Worm (Caenorhabditis elegans) whole organism, L1 larva: ENCODE measurements around the gene C17E7.12.

Source experiments
- F16B12.6 ChIP-seq: fragments of 150-350 bp; optimal IDR thresholded peaks from 2 replicates; lab custom pipeline; 2014; ENCODE audit warnings: missing biosample characterization, missing genetic modification characterization
- aha-1 ChIP-seq: fragments of 150-350 bp; optimal IDR thresholded peaks from 2 replicates; lab custom pipeline; 2014; ENCODE audit warnings: missing biosample characterization, missing genetic modification characterization
- alr-1 ChIP-seq: fragments of 200-800 bp; sonication (Bioruptor generic); optimal IDR thresholded peaks from 2 replicates; lab custom pipeline; 2018; ENCODE audit warnings: borderline replicate concordance, mild to moderate bottlenecking, missing genetic modification characterization, missing compliant biosample characterization
- aly-2 ChIP-seq: fragments of 150-350 bp; optimal IDR thresholded peaks from 2 replicates; lab custom pipeline; 2014; ENCODE audit warnings: missing biosample characterization, missing genetic modification characterization
- blmp-1 ChIP-seq: fragments of 150-350 bp; optimal IDR thresholded peaks from 2 replicates; lab custom pipeline; 2014; ENCODE audit warnings: missing biosample characterization, missing genetic modification characterization
- ceh-82 ChIP-seq, 3 experiments: fragments of 150-350 bp in 1 of 3; sonication (generic microtip) in 2 of 3; optimal IDR thresholded peaks; 2 replicates each; lab custom pipeline; 2014 to 2017; ENCODE audit warnings: missing biosample characterization in 3 of 3, missing genetic modification characterization in 3 of 3
- ces-1 ChIP-seq: fragments of 150-350 bp; optimal IDR thresholded peaks from 2 replicates; lab custom pipeline; 2014; ENCODE audit warnings: missing biosample characterization, missing genetic modification reagents, missing genetic modification characterization
- efl-3 ChIP-seq: fragments of 200-800 bp; sonication (Bioruptor generic); optimal IDR thresholded peaks from 2 replicates; lab custom pipeline; 2018; ENCODE audit warnings: mild to moderate bottlenecking, missing genetic modification characterization, missing compliant biosample characterization
- egl-27 ChIP-seq, 2 experiments: fragments of 150-350 bp in 1 of 2; sonication (generic microtip); optimal IDR thresholded peaks; 3 replicates each; lab custom pipeline; 2017 to 2018; ENCODE audit warnings: missing biosample characterization in 2 of 2, missing genetic modification characterization in 2 of 2, missing genetic modification reagents in 2 of 2
- elt-2 ChIP-seq: sonication (generic microtip); optimal IDR thresholded peaks from 2 replicates; lab custom pipeline; 2016; ENCODE audit warnings: missing genetic modification characterization, mild to moderate bottlenecking, inconsistent platforms, missing compliant biosample characterization, missing genetic modification reagents
- ets-5 ChIP-seq: fragments of 200-800 bp; sonication (Bioruptor generic); IDR thresholded peaks from 2 replicates; pipeline ENCODE4 v1.3.6; 2022; ENCODE audit warnings: missing genetic modification characterization, missing compliant biosample characterization
- fkh-10 ChIP-seq: sonication (generic microtip); optimal IDR thresholded peaks from 2 replicates; lab custom pipeline; 2017; ENCODE audit warnings: missing biosample characterization, missing genetic modification reagents, missing genetic modification characterization
- fkh-4 ChIP-seq: sonication (generic microtip); optimal IDR thresholded peaks from 2 replicates; lab custom pipeline; 2016; ENCODE audit warnings: missing compliant biosample characterization, missing genetic modification characterization, borderline replicate concordance
- fos-1 ChIP-seq: fragments of 150-350 bp; optimal IDR thresholded peaks from 2 replicates; lab custom pipeline; 2014; ENCODE audit warnings: missing biosample characterization, missing genetic modification characterization
- hpl-2 ChIP-seq: fragments of 150-350 bp; optimal IDR thresholded peaks from 2 replicates; lab custom pipeline; 2014; ENCODE audit warnings: missing biosample characterization, missing genetic modification reagents, missing genetic modification characterization
- isw-1 ChIP-seq: fragments of 200-800 bp; sonication (Bioruptor generic); IDR thresholded peaks from 2 replicates; pipeline ENCODE4 v1.3.6; 2022; ENCODE audit warnings: missing genetic modification characterization, missing compliant biosample characterization
- jun-1 ChIP-seq: fragments of 150-350 bp; optimal IDR thresholded peaks from 2 replicates; lab custom pipeline; 2014; ENCODE audit warnings: missing biosample characterization, missing genetic modification reagents, missing genetic modification characterization
- lin-35 ChIP-seq, 2 experiments: fragments of 150-350 bp; optimal IDR thresholded peaks; 2 replicates each; lab custom pipeline; 2014; ENCODE audit warnings: missing biosample characterization in 2 of 2, missing genetic modification characterization in 2 of 2, missing genetic modification reagents in 2 of 2
- lsy-2 ChIP-seq, 2 experiments: fragments of 150-350 bp; optimal IDR thresholded peaks; 2 replicates each; lab custom pipeline; 2014; ENCODE audit warnings: missing biosample characterization in 2 of 2, missing genetic modification characterization in 2 of 2
- mab-9 ChIP-seq: fragments of 200-800 bp; sonication (Bioruptor generic); IDR thresholded peaks from 2 replicates; pipeline ENCODE4 v1.3.6; 2022; ENCODE audit warnings: missing genetic modification reagents, missing genetic modification characterization, missing compliant biosample characterization
- nhr-12 ChIP-seq: sonication (generic microtip); optimal IDR thresholded peaks from 2 replicates; lab custom pipeline; 2017; ENCODE audit warnings: missing biosample characterization, missing genetic modification characterization
- nhr-19 ChIP-seq: fragments of 200-800 bp; sonication (Bioruptor generic); conservative IDR thresholded peaks from 2 replicates; pipeline ENCODE4 v1.3.6; 2022; ENCODE audit warnings: missing genetic modification characterization, missing compliant biosample characterization
- nhr-20 ChIP-seq: sonication (generic microtip); optimal IDR thresholded peaks from 2 replicates; lab custom pipeline; 2016; ENCODE audit warnings: mild to moderate bottlenecking, missing genetic modification characterization, missing compliant biosample characterization
- nhr-237 ChIP-seq: fragments of 150-350 bp; optimal IDR thresholded peaks from 2 replicates; lab custom pipeline; 2014; ENCODE audit warnings: missing biosample characterization, missing genetic modification characterization
- nhr-76 ChIP-seq: sonication (generic microtip); optimal IDR thresholded peaks from 2 replicates; lab custom pipeline; 2017; ENCODE audit warnings: missing biosample characterization, missing genetic modification characterization
- nhr-84 ChIP-seq: sonication (generic microtip); optimal IDR thresholded peaks from 2 replicates; lab custom pipeline; 2017; ENCODE audit warnings: missing biosample characterization, missing genetic modification characterization
- pag-3 ChIP-seq: sonication (generic microtip); optimal IDR thresholded peaks from 2 replicates; lab custom pipeline; 2017; ENCODE audit warnings: missing genetic modification characterization, mild to moderate bottlenecking, missing compliant biosample characterization, antibody characterized with exemption, borderline replicate concordance; ENCODE audit not compliant: insufficient read depth
- pax-3 ChIP-seq: fragments of 200-800 bp; sonication (Bioruptor generic); optimal IDR thresholded peaks from 2 replicates; lab custom pipeline; 2018; ENCODE audit warnings: mild to moderate bottlenecking, missing genetic modification characterization, moderate library complexity, missing compliant biosample characterization
- skn-1 ChIP-seq: fragments of 150-350 bp; optimal IDR thresholded peaks from 2 replicates; lab custom pipeline; 2014; ENCODE audit warnings: missing biosample characterization, missing genetic modification characterization
- snu-23 ChIP-seq: sonication (generic microtip); optimal IDR thresholded peaks from 2 replicates; lab custom pipeline; 2016; ENCODE audit warnings: missing genetic modification characterization, missing compliant biosample characterization
- swsn-7 ChIP-seq: sonication (generic microtip); optimal IDR thresholded peaks from 2 replicates; lab custom pipeline; 2016; ENCODE audit warnings: missing genetic modification characterization, missing compliant biosample characterization
- tbx-2 ChIP-seq: sonication (generic microtip); optimal IDR thresholded peaks from 2 replicates; lab custom pipeline; 2016; ENCODE audit warnings: missing genetic modification characterization, missing compliant biosample characterization
- unc-62 ChIP-seq: fragments of 150-350 bp; optimal IDR thresholded peaks from 2 replicates; lab custom pipeline; 2014; ENCODE audit warnings: missing biosample characterization, missing genetic modification reagents, missing genetic modification characterization
- unc-86 ChIP-seq: sonication (generic microtip); optimal IDR thresholded peaks from 2 replicates; lab custom pipeline; 2016; ENCODE audit warnings: missing genetic modification characterization, missing compliant biosample characterization
- vab-15 ChIP-seq: sonication (generic microtip); optimal IDR thresholded peaks from 2 replicates; lab custom pipeline; 2017; ENCODE audit warnings: missing genotype, mild to moderate bottlenecking, missing genetic modification characterization, missing compliant biosample characterization
- xbp-1 ChIP-seq: sonication (generic microtip); optimal IDR thresholded peaks from 2 replicates; lab custom pipeline; 2016; ENCODE audit warnings: missing genetic modification characterization, missing compliant biosample characterization
- ztf-11 ChIP-seq, 2 experiments: sonication (generic microtip); optimal IDR thresholded peaks; 2 replicates each; lab custom pipeline; 2016 to 2017; ENCODE audit warnings: missing genetic modification characterization in 2 of 2, missing biosample characterization in 1 of 2, missing compliant biosample characterization in 1 of 2
- ztf-4 ChIP-seq: fragments of 150-350 bp; optimal IDR thresholded peaks from 2 replicates; lab custom pipeline; 2014; ENCODE audit warnings: missing biosample characterization, missing genetic modification characterization

The C17E7.12 gene

ce11 chrV:3891919-3892318, at the start of gene C17E7.12:
TSS of gene C17E7.12 (minus strand) at chrV:3892019.
- TF ChIP-seq fkh-10 (GFP tag; lab: Kevin White, UChicago): no peak
- TF ChIP-seq, all 84 proteins: peak for 0

- TF ChIP-seq jun-1 (no peak), ztf-11 (tag; optimal IDR thresholded peaks at IDR 0.05; lab: Kevin White, UChicago) (no peak), unc-62 (GFP tag; lab: Kevin White, UChicago) (no peak), tbx-2 (tag; lab: Kevin White, UChicago) (no peak), egl-27 (tag; optimal IDR thresholded peaks at IDR 0.05; lab: Kevin White, UChicago) (no peak), nhr-76 (tag; lab: Kevin White, UChicago) (no peak), pax-3 (tag; lab: Kevin White, UChicago) (no peak), efl-3 (GFP tag; lab: Kevin White, UChicago) (no peak), nhr-19 (GFP tag; lab: Robert Waterston, UW) (no peak), vab-15 (no peak), mab-9 (no peak), swsn-7 (no peak), ets-5 (no peak), nhr-84 (tag; lab: Kevin White, UChicago) (no peak), skn-1 (tag; lab: Kevin White, UChicago) (no peak)
Observed at ce11 chrV:3938789-3939188, 47.0 kb upstream of the C17E7.12 start, which contains the start of gene cyp-35B1. TSS of gene cyp-35B1 (plus strand) at chrV:3939032.

DNA sequence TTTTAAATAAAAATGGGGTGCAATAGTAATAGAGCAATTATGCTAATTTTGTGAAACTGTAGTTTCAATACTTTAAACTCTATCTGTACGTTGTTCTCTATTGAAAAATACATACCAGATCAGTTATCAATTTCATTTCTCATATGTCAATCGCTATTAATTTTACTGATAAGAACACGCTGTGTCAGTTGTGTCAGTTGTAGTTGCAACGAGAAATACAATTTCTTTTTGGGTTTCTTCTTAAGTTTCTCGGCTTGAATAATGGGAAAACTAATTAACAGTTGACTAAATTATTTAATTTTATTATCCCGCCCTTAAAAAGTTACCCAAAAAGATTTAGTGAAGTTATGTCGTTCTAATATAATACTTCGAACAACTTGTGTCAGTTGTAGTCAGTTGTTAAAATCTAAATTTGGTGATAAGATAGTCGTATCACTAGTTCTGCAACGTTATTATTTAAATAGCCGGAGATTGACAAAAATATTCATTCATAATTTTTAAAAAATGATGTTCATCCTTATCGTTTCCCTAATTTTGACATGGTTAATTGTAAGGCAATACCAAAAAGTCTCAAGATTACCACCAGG, 44.2 kb upstream of the C17E7.12 start, which contains the start of gene cyp-35A5:
Gene cyp-35A5, plus strand, starts transcription at position 435 of the 587 bp plus-strand sequence.
- no peak for TF ChIP-seq unc-62 (GFP tag; lab: Kevin White, UChicago)
- no peak for TF ChIP-seq aly-2
- no peak for TF ChIP-seq F16B12.6 (tag; lab: Kevin White, UChicago)
- TF ChIP-seq blmp-1 (tag; lab: Kevin White, UChicago): no peak
- no peak for TF ChIP-seq hpl-2 (GFP tag; lab: Kevin White, UChicago)
- TF ChIP-seq nhr-237 (tag; lab: Kevin White, UChicago): no peak
- no peak for TF ChIP-seq aha-1 (tag; lab: Kevin White, UChicago)
- TF ChIP-seq ceh-82 (tag; optimal IDR thresholded peaks at IDR 0.05; lab: Kevin White, UChicago): no peak
- peak; percentile 85 for TF ChIP-seq elt-2 (tag; lab: Kevin White, UChicago)
- no peak for TF ChIP-seq lsy-2 (tag; optimal IDR thresholded peaks at IDR 0.05; lab: Kevin White, UChicago)
- TF ChIP-seq nhr-20 (tag; lab: Kevin White, UChicago): peak; percentile 2
- TF ChIP-seq skn-1 (tag; lab: Kevin White, UChicago): no peak
- TF ChIP-seq nhr-84 (tag; lab: Kevin White, UChicago): no peak
- TF ChIP-seq, all 84 proteins: peak for 2

- no peak for TF ChIP-seq ceh-82 (tag; optimal IDR thresholded peaks at IDR 0.05; lab: Kevin White, UChicago)
- no peak for TF ChIP-seq alr-1 (tag; lab: Kevin White, UChicago)
- no peak for TF ChIP-seq nhr-84 (tag; lab: Kevin White, UChicago)
Observed at ce11 chrV:3931326-3931725, 39.5 kb upstream of the C17E7.12 start, which contains the start of gene srx-63. TSS of gene srx-63 (plus strand) at chrV:3931626.

ce11 chrV:3929099-3929498, 37.3 kb upstream of the C17E7.12 start, which contains the start of gene srx-64:
TSS of gene srx-64 (plus strand) at chrV:3929399.
- no peak for TF ChIP-seq lin-35 (GFP tag; optimal IDR thresholded peaks at IDR 0.05; lab: Kevin White, UChicago)
- no peak for TF ChIP-seq egl-27 (tag; optimal IDR thresholded peaks at IDR 0.05; lab: Kevin White, UChicago)
- TF ChIP-seq swsn-7: no peak
- TF ChIP-seq pag-3: no peak
- no peak for TF ChIP-seq fos-1 (tag; lab: Kevin White, UChicago)
- no peak for TF ChIP-seq snu-23
- no peak for TF ChIP-seq aha-1 (tag; lab: Kevin White, UChicago)
- TF ChIP-seq isw-1 (GFP tag; lab: Robert Waterston, UW): no peak
- TF ChIP-seq nhr-12 (tag; lab: Kevin White, UChicago): no peak
- TF ChIP-seq fkh-4 (tag; lab: Kevin White, UChicago): no peak
- no peak for TF ChIP-seq pax-3 (tag; lab: Kevin White, UChicago)
- TF ChIP-seq xbp-1 (tag; lab: Kevin White, UChicago): no peak
- no peak for TF ChIP-seq ztf-4
- TF ChIP-seq unc-86 (tag; lab: Kevin White, UChicago): no peak
- no peak for TF ChIP-seq ztf-11 (tag; optimal IDR thresholded peaks at IDR 0.05; lab: Kevin White, UChicago)
- no peak for TF ChIP-seq ceh-82 (tag; optimal IDR thresholded peaks at IDR 0.05; lab: Kevin White, UChicago)
- TF ChIP-seq ces-1 (GFP tag; lab: Kevin White, UChicago): no peak
